Fruit fly (Drosophila melanogaster) Kc167 (cell line): ENCODE measurements around the gene CG9777.

ENCODE experiments used
- Myc ChIP-seq: fragments of >200 bp; optimal IDR thresholded peaks from 2 replicates; lab custom pipeline; 2017; ENCODE audit warnings: missing external identifiers
- Sin3A ChIP-seq: fragments of >200 bp; optimal IDR thresholded peaks from 2 replicates; lab custom pipeline; 2018; ENCODE audit warnings: missing external identifiers
- h ChIP-seq: fragments of >200 bp; optimal IDR thresholded peaks from 3 replicates; lab custom pipeline; 2018; ENCODE audit warnings: missing external identifiers
- insv ChIP-seq: fragments of >200 bp; optimal IDR thresholded peaks from 3 replicates; lab custom pipeline; 2018; ENCODE audit warnings: missing external identifiers
- psq ChIP-seq: fragments of >200 bp; optimal IDR thresholded peaks from 2 replicates; lab custom pipeline; 2017; ENCODE audit warnings: missing external identifiers
- ttk ChIP-seq: sonication (Bioruptor generic); optimal IDR thresholded peaks from 2 replicates; lab custom pipeline; 2017; ENCODE audit warnings: missing external identifiers

The CG9777 gene

DNA sequence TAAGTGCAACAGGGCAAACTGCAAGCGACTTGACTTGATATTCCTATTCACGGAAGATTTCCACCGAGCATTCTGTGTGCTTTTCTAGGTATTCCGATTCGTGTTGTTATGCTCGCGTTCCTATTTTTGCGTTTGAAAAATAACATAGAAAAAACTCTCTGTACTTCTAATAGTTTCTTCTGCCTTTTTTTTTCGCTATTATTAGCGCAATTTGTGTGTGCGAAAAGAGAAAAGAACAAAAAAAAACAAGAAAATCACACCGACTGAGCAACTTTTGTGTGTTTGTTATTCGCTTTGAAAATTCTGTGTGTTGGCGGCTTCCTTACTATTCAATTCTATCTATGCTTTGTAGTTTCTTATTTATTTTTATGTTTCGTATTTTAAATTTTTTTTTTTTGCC, 48.3 kb downstream of the CG9777 start:
- TF ChIP-seq psq (lab: Kevin White, UChicago) (no peak), Sin3A (no peak), ttk (no peak), Myc (lab: Kevin White, UChicago) (no peak), insv (lab: Kevin White, UChicago) (no peak), h (lab: Kevin White, UChicago) (no peak)

DNA sequence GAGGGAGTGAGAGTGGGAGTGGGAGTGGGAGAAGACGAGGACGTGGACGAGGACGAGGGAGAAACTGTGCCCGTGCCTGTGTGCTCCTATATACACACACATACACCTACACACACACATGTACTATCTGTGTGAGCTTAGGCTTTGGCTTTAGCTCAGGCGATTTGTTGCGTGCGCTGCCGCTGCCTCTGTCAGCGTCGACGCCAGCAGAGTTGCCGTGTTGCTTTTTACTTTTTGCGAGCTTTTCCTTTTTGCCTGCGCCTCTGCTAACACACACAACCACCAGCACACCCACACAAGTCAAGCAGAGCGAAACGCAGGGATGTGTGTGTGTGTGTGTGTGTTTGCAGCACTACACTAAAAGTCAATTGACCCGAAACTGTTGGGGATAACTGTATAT, 49.9 kb downstream of the CG9777 start:
- TF ChIP-seq ttk (no peak), h (lab: Kevin White, UChicago) (no peak), Myc (lab: Kevin White, UChicago) (no peak), insv (lab: Kevin White, UChicago) (no peak), psq (lab: Kevin White, UChicago) (no peak), Sin3A (no peak)

DNA sequence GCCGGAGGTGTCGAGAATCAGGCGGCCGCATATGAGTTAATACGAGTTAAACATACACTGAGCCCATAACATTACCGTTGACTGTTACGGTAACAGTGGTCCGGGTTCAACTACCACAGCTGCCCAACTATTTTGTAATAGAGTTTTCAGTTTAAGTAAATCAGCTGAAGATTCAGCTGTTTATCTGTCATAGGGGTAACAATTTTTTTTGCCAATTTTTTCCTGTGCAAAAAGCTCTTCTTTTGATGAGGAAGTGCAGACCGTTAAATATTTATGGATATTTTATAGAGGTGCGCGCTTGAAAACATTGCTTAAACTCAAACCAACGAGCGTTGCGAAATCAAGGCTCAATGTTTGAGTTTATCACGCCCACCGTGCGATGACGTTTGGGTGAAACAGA, 50.3 kb downstream of the CG9777 start:
- TF ChIP-seq Sin3A: no peak
- TF ChIP-seq h (lab: Kevin White, UChicago): no peak
- TF ChIP-seq ttk: no peak
- TF ChIP-seq insv (lab: Kevin White, UChicago): no peak
- TF ChIP-seq Myc (lab: Kevin White, UChicago): no peak
- TF ChIP-seq psq (lab: Kevin White, UChicago): no peak
